Worm (Caenorhabditis elegans): ENCODE data around the gene C13F10.6.

ce11 chrV:7237094-7237132 is 16.1 kb upstream of the C13F10.6 start, which contains the start of gene hpo-9:
- TF ChIP-seq unc-62 (GFP tag; optimal IDR thresholded peaks at IDR 0.05) = no peak
- TF ChIP-seq ceh-16 (tag; optimal IDR thresholded peaks at IDR 0.05) = no peak
- no peak for TF ChIP-seq lin-39 (tag; optimal IDR thresholded peaks at IDR 0.05)
- TF ChIP-seq ama-1 (optimal IDR thresholded peaks at IDR 0.05) = no peak
- TF ChIP-seq R02D3.7 (tag; optimal IDR thresholded peaks at IDR 0.05) = no peak
- TF ChIP-seq ztf-11 (tag; optimal IDR thresholded peaks at IDR 0.05) = no peak
- no peak for TF ChIP-seq nhr-11 (tag; optimal IDR thresholded peaks at IDR 0.05)
